Worm (Caenorhabditis elegans) whole organism, L3 larva: ENCODE results near the gene scl-12.

ENCODE experiments used
- ama-1 ChIP-seq: fragments of 150-350 bp; optimal IDR thresholded peaks from 2 replicates; lab custom pipeline; 2018
- ceh-82 ChIP-seq: fragments of 150-350 bp; optimal IDR thresholded peaks from 2 replicates; lab custom pipeline; 2014; ENCODE audit warnings: missing biosample characterization, missing genetic modification characterization
- nhr-11 ChIP-seq: fragments of 150-350 bp; optimal IDR thresholded peaks from 2 replicates; lab custom pipeline; 2014; ENCODE audit warnings: missing biosample characterization, missing genetic modification characterization
- nhr-28 ChIP-seq: fragments of 150-350 bp; optimal IDR thresholded peaks from 2 replicates; lab custom pipeline; 2014; ENCODE audit warnings: missing biosample characterization, missing genetic modification characterization
- unc-39 ChIP-seq: sonication (generic microtip); optimal IDR thresholded peaks from 4 replicates; lab custom pipeline; 2017; ENCODE audit warnings: missing biosample characterization, missing genetic modification characterization

- TF ChIP-seq nhr-11 (no peak), ama-1 (lab: Kevin White, UChicago) (no peak), ceh-82 (tag; lab: Kevin White, UChicago) (no peak), unc-39 (no peak), nhr-28 (tag; lab: Kevin White, UChicago) (no peak)
Observed at ce11 chrV:3784167-3784734, 28.1 kb upstream of the scl-12 start, which contains the start of gene R08F11.1.
